Worm (Caenorhabditis elegans) whole organism, L2 larva: ENCODE results near the gene Y62E10A.3.
A peak's percentile ranks its signal among the peaks of the same experiment; 100 is the strongest.

ENCODE experiments used
- C34F6.9 ChIP-seq: fragments of 150-350 bp; optimal IDR thresholded peaks from 2 replicates; lab custom pipeline; 2014; ENCODE audit warnings: missing biosample characterization, missing genetic modification characterization
- F13H6.1 ChIP-seq: sonication (generic microtip); optimal IDR thresholded peaks from 2 replicates; lab custom pipeline; 2016; ENCODE audit warnings: missing genetic modification characterization, missing compliant biosample characterization
- R02D3.7 ChIP-seq: fragments of 150-350 bp; optimal IDR thresholded peaks from 2 replicates; lab custom pipeline; 2014; ENCODE audit warnings: missing biosample characterization, missing genetic modification characterization
- alr-1 ChIP-seq: fragments of 150-350 bp; optimal IDR thresholded peaks from 2 replicates; lab custom pipeline; 2014; ENCODE audit warnings: missing biosample characterization, missing genetic modification characterization
- aly-2 ChIP-seq: fragments of 150-350 bp; optimal IDR thresholded peaks from 2 replicates; lab custom pipeline; 2014; ENCODE audit warnings: missing biosample characterization, missing genetic modification characterization
- ama-1 ChIP-seq: fragments of 150-350 bp; optimal IDR thresholded peaks from 2 replicates; lab custom pipeline; 2018; ENCODE audit warnings: inconsistent platforms
- ceh-82 ChIP-seq: fragments of 150-350 bp; optimal IDR thresholded peaks from 2 replicates; lab custom pipeline; 2014; ENCODE audit warnings: missing biosample characterization, missing genetic modification characterization
- crh-2 ChIP-seq: sonication (generic microtip); optimal IDR thresholded peaks from 2 replicates; lab custom pipeline; 2017; ENCODE audit warnings: missing biosample characterization, missing genetic modification characterization
- egl-27 ChIP-seq: sonication (generic microtip); optimal IDR thresholded peaks from 3 replicates; lab custom pipeline; 2017; ENCODE audit warnings: missing biosample characterization, missing genetic modification reagents, missing genetic modification characterization
- elt-3 ChIP-seq: sonication (generic microtip); optimal IDR thresholded peaks from 2 replicates; lab custom pipeline; 2017; ENCODE audit warnings: missing biosample characterization, missing genetic modification characterization
- fos-1 ChIP-seq: fragments of 150-350 bp; optimal IDR thresholded peaks from 2 replicates; lab custom pipeline; 2014; ENCODE audit warnings: missing biosample characterization, missing genetic modification characterization
- gmeb-1 ChIP-seq: fragments of 150-350 bp; optimal IDR thresholded peaks from 2 replicates; lab custom pipeline; 2014; ENCODE audit warnings: missing biosample characterization, missing genetic modification characterization
- lin-11 ChIP-seq: fragments of 150-350 bp; sonication (generic microtip); optimal IDR thresholded peaks from 2 replicates; lab custom pipeline; 2014; ENCODE audit warnings: missing biosample characterization, missing genetic modification characterization, inconsistent platforms, mixed read lengths
- lin-13 ChIP-seq: fragments of 150-350 bp; optimal IDR thresholded peaks from 2 replicates; lab custom pipeline; 2014; ENCODE audit warnings: missing biosample characterization, missing genetic modification reagents, missing genetic modification characterization
- lin-39 ChIP-seq: fragments of 150-350 bp; optimal IDR thresholded peaks from 2 replicates; lab custom pipeline; 2014; ENCODE audit warnings: missing biosample characterization, missing genetic modification reagents, missing genetic modification characterization
- lsy-2 ChIP-seq, 2 experiments: fragments of 150-350 bp in 1 of 2; sonication (generic microtip) in 1 of 2; optimal IDR thresholded peaks; 2 replicates each; lab custom pipeline; 2014 to 2017; ENCODE audit warnings: missing biosample characterization in 2 of 2, missing genetic modification characterization in 2 of 2
- mab-5 ChIP-seq: fragments of 150-350 bp; optimal IDR thresholded peaks from 2 replicates; lab custom pipeline; 2014; ENCODE audit warnings: missing biosample characterization, missing genetic modification characterization
- mdl-1 ChIP-seq, 2 experiments: fragments of 150-350 bp in 1 of 2; sonication (generic microtip) in 1 of 2; optimal IDR thresholded peaks; 2 replicates each; lab custom pipeline; 2017; ENCODE audit warnings: missing biosample characterization in 2 of 2, missing genetic modification characterization in 2 of 2
- nhr-10 ChIP-seq: sonication (generic microtip); optimal IDR thresholded peaks from 2 replicates; lab custom pipeline; 2017; ENCODE audit warnings: missing biosample characterization, missing genetic modification characterization
- nhr-129 ChIP-seq: fragments of 150-350 bp; optimal IDR thresholded peaks from 2 replicates; lab custom pipeline; 2014; ENCODE audit warnings: missing biosample characterization, missing genetic modification characterization
- nhr-21 ChIP-seq: fragments of 150-350 bp; optimal IDR thresholded peaks from 2 replicates; lab custom pipeline; 2014; ENCODE audit warnings: missing biosample characterization, missing genetic modification characterization
- nhr-23 ChIP-seq: fragments of 150-350 bp; optimal IDR thresholded peaks from 2 replicates; lab custom pipeline; 2014; ENCODE audit warnings: missing biosample characterization, missing genetic modification reagents, missing genetic modification characterization
- nhr-237 ChIP-seq: fragments of 150-350 bp; optimal IDR thresholded peaks from 2 replicates; lab custom pipeline; 2014; ENCODE audit warnings: missing biosample characterization, missing genetic modification characterization
- nhr-25 ChIP-seq: fragments of 150-350 bp; sonication (generic microtip); optimal IDR thresholded peaks from 3 replicates; lab custom pipeline; 2014; ENCODE audit warnings: missing biosample characterization, missing genetic modification characterization
- nhr-6 ChIP-seq: fragments of 150-350 bp; optimal IDR thresholded peaks from 2 replicates; lab custom pipeline; 2014; ENCODE audit warnings: missing biosample characterization, missing genetic modification characterization
- sem-4 ChIP-seq: fragments of 150-350 bp; optimal IDR thresholded peaks from 2 replicates; lab custom pipeline; 2014; ENCODE audit warnings: missing biosample characterization, missing genetic modification reagents, missing genetic modification characterization
- skn-1 ChIP-seq: sonication (generic microtip); optimal IDR thresholded peaks from 2 replicates; lab custom pipeline; 2017; ENCODE audit warnings: missing biosample characterization, missing genetic modification characterization
- sma-3 ChIP-seq: sonication (generic microtip); optimal IDR thresholded peaks from 2 replicates; lab custom pipeline; 2016; ENCODE audit warnings: missing genetic modification reagents, missing genetic modification characterization, missing compliant biosample characterization
- sma-9 ChIP-seq, 2 experiments: fragments of 150-350 bp in 1 of 2; sonication (generic microtip) in 1 of 2; optimal IDR thresholded peaks; 2 replicates each; lab custom pipeline; 2014 to 2016; ENCODE audit warnings: missing genetic modification characterization in 2 of 2, mild to moderate bottlenecking in 1 of 2, missing biosample characterization in 1 of 2, missing compliant biosample characterization in 1 of 2, missing genetic modification reagents in 1 of 2, moderate library complexity in 1 of 2
- unc-39 ChIP-seq: fragments of 150-350 bp; optimal IDR thresholded peaks from 2 replicates; lab custom pipeline; 2014; ENCODE audit warnings: missing biosample characterization, missing genetic modification characterization
- unc-55 ChIP-seq: fragments of 150-350 bp; sonication (generic microtip); optimal IDR thresholded peaks from 3 replicates; lab custom pipeline; 2014; ENCODE audit warnings: missing biosample characterization, missing genetic modification reagents, missing genetic modification characterization
- zag-1 ChIP-seq: fragments of 150-350 bp; optimal IDR thresholded peaks from 2 replicates; lab custom pipeline; 2014; ENCODE audit warnings: missing biosample characterization, missing genetic modification characterization
- ztf-11 ChIP-seq: sonication (generic microtip); optimal IDR thresholded peaks from 2 replicates; lab custom pipeline; 2017; ENCODE audit warnings: missing biosample characterization, missing genetic modification characterization

The Y62E10A.3 gene

DNA sequence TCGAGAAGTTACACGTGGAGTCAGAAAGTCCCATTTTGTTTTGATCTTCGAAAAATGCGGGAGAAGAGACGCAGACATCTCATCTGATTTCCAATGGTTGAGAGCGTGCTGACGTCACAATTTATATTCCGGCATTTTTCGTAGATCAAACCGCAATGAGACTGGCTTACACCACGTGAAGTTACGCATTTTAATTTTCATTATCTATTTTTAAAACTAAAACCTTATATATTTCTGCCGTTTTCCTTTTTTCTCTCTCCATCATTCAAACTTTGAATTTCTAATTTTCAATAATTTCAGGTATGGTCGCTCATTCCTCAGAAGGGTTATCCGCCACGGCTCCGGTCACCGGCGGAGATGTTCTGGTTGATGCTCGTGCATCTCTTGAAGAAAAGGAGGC, 44.7 kb downstream of the Y62E10A.3 start, which contains the start of gene fat-1:
fat-1 (plus strand) TSS at position 301 of the 400 bp plus-strand sequence.
- TF ChIP-seq nhr-6 (tag; lab: Kevin White, UChicago) (no peak), nhr-23 (tag; lab: Kevin White, UChicago) (no peak), lin-11 (no peak), egl-27 (tag; lab: Kevin White, UChicago) (no peak), gmeb-1 (tag; lab: Kevin White, UChicago) (no peak), sem-4 (no peak), lin-39 (tag; lab: Kevin White, UChicago) (no peak), unc-55 (no peak), R02D3.7 (tag; lab: Kevin White, UChicago) (no peak), mab-5 (no peak), ceh-82 (no peak), nhr-237 (tag; lab: Kevin White, UChicago) (no peak), unc-39 (tag; lab: Kevin White, UChicago) (no peak), mdl-1 (tag; optimal IDR thresholded peaks at IDR 0.05; lab: Kevin White, UChicago) (no peak), aly-2 (tag; lab: Kevin White, UChicago) (no peak), skn-1 (tag; lab: Kevin White, UChicago) (no peak), nhr-21 (no peak), elt-3 (tag; lab: Kevin White, UChicago) (no peak), F13H6.1 (tag; lab: Kevin White, UChicago) (no peak)

ce11 chrIV:13314181-13314580, 45.9 kb downstream of the Y62E10A.3 start:
- TF ChIP-seq F13H6.1 (tag; lab: Kevin White, UChicago) (peak; percentile 60), sma-3 (GFP tag; lab: Kevin White, UChicago) (peak; percentile 23), nhr-21 (peak; percentile 0), ama-1 (lab: Kevin White, UChicago) (no peak), mdl-1 (tag; optimal IDR thresholded peaks at IDR 0.05; lab: Kevin White, UChicago) (no peak), sma-9 (GFP tag; optimal IDR thresholded peaks at IDR 0.05; lab: Kevin White, UChicago) (peak; percentile 73), sma-9 (tag; optimal IDR thresholded peaks at IDR 0.05; lab: Kevin White, UChicago) (no peak), lin-13 (GFP tag; lab: Kevin White, UChicago) (peak; percentile 11), lsy-2 (tag; optimal IDR thresholded peaks at IDR 0.05; lab: Kevin White, UChicago) (peak in 1 of 2 experiments; percentile 8), fos-1 (tag; lab: Kevin White, UChicago) (peak; percentile 88), nhr-129 (peak; percentile 22), unc-39 (tag; lab: Kevin White, UChicago) (no peak), crh-2 (peak; percentile 93), C34F6.9 (tag; lab: Kevin White, UChicago) (peak; percentile 9)

DNA sequence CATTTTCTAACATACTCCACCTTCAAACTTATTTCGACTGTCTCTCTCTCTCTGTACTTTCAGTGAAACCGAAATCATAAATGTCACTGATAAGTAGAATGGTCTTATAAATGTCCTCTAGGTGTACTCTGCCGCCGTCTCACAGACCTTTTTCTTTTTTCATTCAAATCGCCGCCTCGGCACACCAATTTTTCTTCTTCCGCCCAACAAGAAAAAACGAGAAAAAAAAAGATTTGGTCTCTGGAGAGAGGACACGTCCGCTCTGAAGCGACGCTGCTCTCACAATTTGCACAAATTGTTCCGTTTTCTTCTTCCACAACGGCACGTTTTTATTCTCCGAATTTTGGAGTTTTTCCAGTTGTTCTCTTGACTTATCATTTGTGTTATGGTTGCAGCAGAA, 46.9 kb downstream of the Y62E10A.3 start:
- no peak for TF ChIP-seq nhr-25
- TF ChIP-seq sma-9 (GFP tag; optimal IDR thresholded peaks at IDR 0.05; lab: Kevin White, UChicago) = peak; percentile 3
- no peak for TF ChIP-seq sma-9 (tag; optimal IDR thresholded peaks at IDR 0.05; lab: Kevin White, UChicago)
- peak; percentile 36 for TF ChIP-seq nhr-129
- no peak for TF ChIP-seq ztf-11 (tag; lab: Kevin White, UChicago)
- TF ChIP-seq mab-5 = no peak
- TF ChIP-seq fos-1 (tag; lab: Kevin White, UChicago) = peak; percentile 4
- no peak for TF ChIP-seq sma-3 (GFP tag; lab: Kevin White, UChicago)
- no peak for TF ChIP-seq nhr-10 (tag; lab: Kevin White, UChicago)

DNA sequence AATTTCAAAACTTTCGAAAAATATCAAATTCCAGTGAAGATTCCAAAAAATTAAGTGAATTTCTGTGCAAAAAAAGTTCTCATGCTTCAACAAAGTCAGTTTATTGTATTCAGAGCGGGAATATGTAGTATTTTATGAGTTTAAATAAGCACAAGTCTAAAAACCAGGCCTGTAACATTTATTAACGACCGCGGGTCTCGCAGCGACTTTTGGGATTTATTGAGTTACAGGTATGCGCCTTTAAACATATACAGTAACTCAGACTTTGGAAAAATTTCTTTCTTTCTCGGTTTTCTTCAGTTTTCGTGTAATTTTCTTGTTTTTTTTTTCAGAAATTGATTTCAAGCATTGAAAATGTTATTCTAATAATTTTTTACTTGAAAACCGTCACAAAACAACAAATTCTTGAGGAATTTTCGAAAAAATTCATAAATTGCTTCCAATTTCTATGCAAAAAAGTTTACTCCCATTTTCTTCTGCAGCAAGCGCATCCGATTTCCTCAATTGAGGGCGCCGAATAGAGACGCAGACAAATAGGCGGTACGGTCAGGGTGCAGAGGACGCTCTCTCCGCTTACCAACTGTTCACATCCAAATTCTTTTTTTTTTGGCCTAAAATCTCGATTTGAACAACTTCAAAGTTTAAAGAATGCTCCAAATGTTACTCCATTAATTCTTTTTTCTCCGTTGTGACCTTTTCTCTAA, 48.6 kb downstream of the Y62E10A.3 start:
- TF ChIP-seq lsy-2 (tag; optimal IDR thresholded peaks at IDR 0.05; lab: Kevin White, UChicago) = peak in 1 of 2 experiments; percentile 34
- TF ChIP-seq nhr-129 = peak; percentile 34
- no peak for TF ChIP-seq nhr-23 (tag; lab: Kevin White, UChicago)
- TF ChIP-seq nhr-25 = no peak
- peak; percentile 4 for TF ChIP-seq C34F6.9 (tag; lab: Kevin White, UChicago)
- TF ChIP-seq crh-2 = peak; percentile 2
- no peak for TF ChIP-seq nhr-6 (tag; lab: Kevin White, UChicago)
- no peak for TF ChIP-seq zag-1 (tag; lab: Kevin White, UChicago)
- no peak for TF ChIP-seq ceh-82
- no peak for TF ChIP-seq elt-3 (tag; lab: Kevin White, UChicago)
- no peak for TF ChIP-seq lin-13 (GFP tag; lab: Kevin White, UChicago)
- no peak for TF ChIP-seq alr-1 (tag; lab: Kevin White, UChicago)
